Fruit fly (Drosophila melanogaster) whole organism, embryonic: ENCODE results near the gene CG15514.

Experiments used
- Asciz ChIP-seq: fragments of 200-800 bp; sonication (Bioruptor generic); optimal IDR thresholded peaks from 2 replicates; lab custom pipeline; 2017; ENCODE audit warnings: missing biosample characterization, mild to moderate bottlenecking, missing genetic modification characterization, missing genetic modification reagents
- CG12219 ChIP-seq: fragments of 200-800 bp; sonication (Bioruptor generic); optimal IDR thresholded peaks from 3 replicates; lab custom pipeline; 2018; ENCODE audit warnings: missing biosample characterization, mild to moderate bottlenecking, missing genetic modification characterization
- CG12659 ChIP-seq: fragments of 200-800 bp; sonication (Bioruptor generic); optimal IDR thresholded peaks from 3 replicates; lab custom pipeline; 2017; ENCODE audit warnings: mild to moderate bottlenecking, missing biosample characterization, missing genetic modification reagents, missing genetic modification characterization
- CG13123 ChIP-seq: fragments of 200-800 bp; sonication (Bioruptor generic); optimal IDR thresholded peaks from 2 replicates; lab custom pipeline; 2016; ENCODE audit warnings: missing biosample characterization, missing genetic modification characterization
- CG14860 ChIP-seq: fragments of 200-800 bp; sonication (Bioruptor generic); IDR thresholded peaks from 3 replicates; pipeline ENCODE4 v1.3.6; 2022; ENCODE audit warnings: missing biosample characterization, missing genetic modification characterization; ENCODE audit not compliant: partially characterized antibody
- CG1529 ChIP-seq: fragments of 200-800 bp; sonication (Bioruptor generic); optimal IDR thresholded peaks from 3 replicates; lab custom pipeline; 2018; ENCODE audit warnings: missing biosample characterization, missing genetic modification characterization
- CG16813 ChIP-seq: fragments of 200-800 bp; sonication (Bioruptor generic); IDR thresholded peaks from 3 replicates; pipeline ENCODE4 v1.3.6; 2022; ENCODE audit warnings: missing biosample characterization, missing genetic modification characterization; ENCODE audit not compliant: partially characterized antibody
- CG16815 ChIP-seq: fragments of 200-800 bp; sonication (Bioruptor generic); optimal IDR thresholded peaks from 3 replicates; lab custom pipeline; 2017; ENCODE audit warnings: missing biosample characterization, mild to moderate bottlenecking, missing genetic modification characterization
- CG17568 ChIP-seq: fragments of 200-800 bp; sonication (Bioruptor generic); optimal IDR thresholded peaks from 2 replicates; lab custom pipeline; 2018; ENCODE audit warnings: missing biosample characterization, mild to moderate bottlenecking, missing genetic modification characterization, moderate library complexity
- CG18262 ChIP-seq: fragments of 200-800 bp; optimal IDR thresholded peaks from 3 replicates; lab custom pipeline; 2019; ENCODE audit warnings: missing biosample characterization, mild to moderate bottlenecking, missing genetic modification characterization, moderate library complexity
- CG18599 ChIP-seq: fragments of 200-800 bp; sonication (Bioruptor generic); optimal IDR thresholded peaks from 3 replicates; lab custom pipeline; 2017; ENCODE audit warnings: missing biosample characterization, missing genetic modification characterization, mild to moderate bottlenecking, moderate library complexity, missing genetic modification reagents
- CG2199 ChIP-seq: fragments of 200-800 bp; sonication (Bioruptor generic); IDR thresholded peaks from 3 replicates; pipeline ENCODE4 v1.3.6; 2022; ENCODE audit warnings: missing biosample characterization, missing genetic modification characterization
- CG31365 ChIP-seq: fragments of 200-800 bp; sonication (Bioruptor generic); optimal IDR thresholded peaks from 2 replicates; lab custom pipeline; 2018; ENCODE audit warnings: missing biosample characterization, mild to moderate bottlenecking, missing genetic modification characterization
- CG3726 ChIP-seq: fragments of 200-800 bp; sonication (Bioruptor generic); IDR thresholded peaks from 3 replicates; pipeline ENCODE4, ENCODE4 v1.3.6; 2022; ENCODE audit warnings: missing biosample characterization, missing genetic modification characterization
- CG4360 ChIP-seq: fragments of 200-800 bp; sonication (Bioruptor generic); IDR thresholded peaks from 2 replicates; pipeline ENCODE4 v1.3.6; 2022; ENCODE audit warnings: missing biosample characterization, missing genetic modification characterization
- CG4820 ChIP-seq: fragments of 200-800 bp; sonication (Bioruptor generic); optimal IDR thresholded peaks from 3 replicates; lab custom pipeline; 2016; ENCODE audit warnings: missing biosample characterization, missing genetic modification characterization
- CG6765 ChIP-seq: fragments of 200-800 bp; sonication (Bioruptor generic); optimal IDR thresholded peaks from 3 replicates; lab custom pipeline; 2017; ENCODE audit warnings: missing biosample characterization, mild to moderate bottlenecking, missing genetic modification characterization
- CG8944 ChIP-seq: fragments of 200-800 bp; sonication (Bioruptor generic); optimal IDR thresholded peaks from 3 replicates; lab custom pipeline; 2016; ENCODE audit warnings: missing biosample characterization, missing genetic modification characterization
- D19B ChIP-seq: fragments of 200-800 bp; sonication (Bioruptor generic); optimal IDR thresholded peaks from 2 replicates; lab custom pipeline; 2017; ENCODE audit warnings: missing biosample characterization, mild to moderate bottlenecking, missing genetic modification characterization
- Dip3 ChIP-seq: fragments of 200-800 bp; sonication (Bioruptor generic); optimal IDR thresholded peaks from 3 replicates; lab custom pipeline; 2016; ENCODE audit warnings: missing biosample characterization, missing genetic modification characterization
- Elba2 ChIP-seq: fragments of 200-800 bp; sonication (Bioruptor generic); optimal IDR thresholded peaks from 3 replicates; lab custom pipeline; 2016; ENCODE audit warnings: missing biosample characterization, missing genetic modification characterization
- Fer1 ChIP-seq: fragments of 200-800 bp; sonication (Bioruptor generic); optimal IDR thresholded peaks from 2 replicates; lab custom pipeline; 2017; ENCODE audit warnings: missing biosample characterization, mild to moderate bottlenecking, missing genetic modification characterization
- HLH4C ChIP-seq: fragments of 200-800 bp; sonication (Bioruptor generic); IDR thresholded peaks from 3 replicates; pipeline ENCODE4 v1.3.6; 2022; ENCODE audit warnings: missing biosample characterization, missing genetic modification characterization; ENCODE audit not compliant: partially characterized antibody
- HmgZ ChIP-seq: fragments of 200-800 bp; sonication (Bioruptor generic); optimal IDR thresholded peaks from 2 replicates; lab custom pipeline; 2018; ENCODE audit warnings: missing biosample characterization, mild to moderate bottlenecking, missing genetic modification characterization
- Hr78 ChIP-seq, 2 experiments: fragments of 200-800 bp in 1 of 2; fragments of >200 bp in 1 of 2; sonication (Bioruptor generic) in 1 of 2; optimal IDR thresholded peaks; 2 replicates each; lab custom pipeline; 2017 to 2019; ENCODE audit warnings: missing biosample characterization in 2 of 2, missing genetic modification characterization in 2 of 2, mild to moderate bottlenecking in 1 of 2, moderate library complexity in 1 of 2
- MBD-R2 ChIP-seq: fragments of 200-800 bp; sonication (Bioruptor generic); IDR thresholded peaks from 2 replicates; pipeline ENCODE4 v1.3.6; 2022; ENCODE audit warnings: missing biosample characterization, missing genetic modification characterization
- Max ChIP-seq: fragments of 200-800 bp; sonication (Bioruptor generic); optimal IDR thresholded peaks from 2 replicates; lab custom pipeline; 2016; ENCODE audit warnings: missing biosample characterization, mild to moderate bottlenecking, missing genetic modification characterization
- Sry-β ChIP-seq: fragments of 200-800 bp; sonication (Bioruptor generic); optimal IDR thresholded peaks from 2 replicates; lab custom pipeline; 2018; ENCODE audit warnings: missing biosample characterization, mild to moderate bottlenecking, missing genetic modification characterization, moderate library complexity
- Ssrp ChIP-seq: fragments of 200-800 bp; sonication (Bioruptor generic); optimal IDR thresholded peaks from 2 replicates; lab custom pipeline; 2018; ENCODE audit warnings: missing biosample characterization, mild to moderate bottlenecking, missing genetic modification characterization, moderate library complexity
- Xbp1 ChIP-seq: fragments of 200-800 bp; sonication (Bioruptor generic); optimal IDR thresholded peaks from 3 replicates; lab custom pipeline; 2016; ENCODE audit warnings: missing biosample characterization, mild to moderate bottlenecking, missing genetic modification characterization
- amos ChIP-seq: fragments of 200-800 bp; sonication (Bioruptor generic); IDR thresholded peaks from 2 replicates; pipeline ENCODE4 v1.3.6; 2022; ENCODE audit warnings: missing biosample characterization, missing genetic modification characterization; ENCODE audit not compliant: partially characterized antibody
- aop ChIP-seq: fragments of 200-800 bp; sonication (Bioruptor generic); IDR thresholded peaks from 2 replicates; pipeline ENCODE4 v1.3.6; 2022; ENCODE audit warnings: missing biosample characterization, missing genetic modification characterization
- dati ChIP-seq: fragments of 200-800 bp; sonication (Bioruptor generic); IDR thresholded peaks from 2 replicates; pipeline ENCODE4 v1.3.6; 2022; ENCODE audit warnings: missing biosample characterization, missing genetic modification characterization
- fd64A ChIP-seq: fragments of 200-800 bp; sonication (Bioruptor generic); optimal IDR thresholded peaks from 3 replicates; lab custom pipeline; 2018; ENCODE audit warnings: missing biosample characterization, mild to moderate bottlenecking, missing genetic modification characterization
- gsb ChIP-seq: fragments of 200-800 bp; sonication (Bioruptor generic); IDR thresholded peaks from 2 replicates; pipeline ENCODE4 v1.3.6; 2022; ENCODE audit warnings: missing biosample characterization, missing genetic modification characterization
- ham ChIP-seq: fragments of 200-800 bp; sonication (Bioruptor generic); IDR thresholded peaks from 2 replicates; pipeline ENCODE4 v1.3.6; 2022; ENCODE audit warnings: missing biosample characterization, missing genetic modification characterization
- lmd ChIP-seq: fragments of 200-800 bp; sonication (Bioruptor generic); IDR thresholded peaks from 2 replicates; pipeline ENCODE4 v1.3.6; 2022; ENCODE audit warnings: missing biosample characterization, missing genetic modification characterization
- nerfin-1 ChIP-seq: fragments of 200-800 bp; sonication (Bioruptor generic); optimal IDR thresholded peaks from 3 replicates; lab custom pipeline; 2019; ENCODE audit warnings: missing biosample characterization, mild to moderate bottlenecking, missing genetic modification characterization, moderate library complexity
- pnt ChIP-seq: fragments of 200-800 bp; sonication (Bioruptor generic); optimal IDR thresholded peaks from 3 replicates; lab custom pipeline; 2016; ENCODE audit warnings: missing biosample characterization, missing genetic modification characterization
- sc ChIP-seq, 3 experiments: fragments of >200 bp in 2 of 3; fragments of 200-800 bp in 1 of 3; sonication (Bioruptor generic) in 1 of 3; optimal IDR thresholded peaks; 2 replicates in 2 of 3; 3 replicates in 1 of 3; lab custom pipeline; 2017; ENCODE audit warnings: mild to moderate bottlenecking in 1 of 3, missing biosample characterization in 1 of 3, missing genetic modification characterization in 1 of 3, missing genetic modification reagents in 1 of 3
- sd ChIP-seq: fragments of 200-800 bp; sonication (Bioruptor generic); optimal IDR thresholded peaks from 3 replicates; lab custom pipeline; 2018; ENCODE audit warnings: missing biosample characterization, mild to moderate bottlenecking, missing genetic modification characterization, moderate library complexity
- sna ChIP-seq: fragments of 200-800 bp; sonication (Bioruptor generic); IDR thresholded peaks from 2 replicates; pipeline ENCODE4 v1.3.6; 2022; ENCODE audit warnings: missing biosample characterization, missing genetic modification characterization; ENCODE audit not compliant: partially characterized antibody
- stwl ChIP-seq: fragments of 200-800 bp; sonication (Bioruptor generic); optimal IDR thresholded peaks from 3 replicates; lab custom pipeline; 2018; ENCODE audit warnings: missing biosample characterization, mild to moderate bottlenecking, missing genetic modification characterization, moderate library complexity
- tna ChIP-seq: fragments of 200-800 bp; sonication (Bioruptor generic); IDR thresholded peaks from 2 replicates; pipeline ENCODE4 v1.3.6; 2022; ENCODE audit warnings: missing biosample characterization, missing genetic modification characterization; ENCODE audit not compliant: partially characterized antibody
- tup ChIP-seq: fragments of 200-800 bp; sonication (Bioruptor generic); optimal IDR thresholded peaks from 2 replicates; lab custom pipeline; 2016; ENCODE audit warnings: missing biosample characterization, mild to moderate bottlenecking, missing genetic modification characterization, moderate library complexity
- twi ChIP-seq: fragments of 200-800 bp; optimal IDR thresholded peaks from 2 replicates; lab custom pipeline; 2019; ENCODE audit warnings: missing biosample characterization, mild to moderate bottlenecking, missing genetic modification characterization, moderate library complexity
- zen ChIP-seq: fragments of 200-800 bp; sonication (Bioruptor generic); optimal IDR thresholded peaks from 3 replicates; lab custom pipeline; 2018; ENCODE audit warnings: missing biosample characterization, mild to moderate bottlenecking, missing genetic modification characterization, moderate library complexity

The CG15514 gene

DNA sequence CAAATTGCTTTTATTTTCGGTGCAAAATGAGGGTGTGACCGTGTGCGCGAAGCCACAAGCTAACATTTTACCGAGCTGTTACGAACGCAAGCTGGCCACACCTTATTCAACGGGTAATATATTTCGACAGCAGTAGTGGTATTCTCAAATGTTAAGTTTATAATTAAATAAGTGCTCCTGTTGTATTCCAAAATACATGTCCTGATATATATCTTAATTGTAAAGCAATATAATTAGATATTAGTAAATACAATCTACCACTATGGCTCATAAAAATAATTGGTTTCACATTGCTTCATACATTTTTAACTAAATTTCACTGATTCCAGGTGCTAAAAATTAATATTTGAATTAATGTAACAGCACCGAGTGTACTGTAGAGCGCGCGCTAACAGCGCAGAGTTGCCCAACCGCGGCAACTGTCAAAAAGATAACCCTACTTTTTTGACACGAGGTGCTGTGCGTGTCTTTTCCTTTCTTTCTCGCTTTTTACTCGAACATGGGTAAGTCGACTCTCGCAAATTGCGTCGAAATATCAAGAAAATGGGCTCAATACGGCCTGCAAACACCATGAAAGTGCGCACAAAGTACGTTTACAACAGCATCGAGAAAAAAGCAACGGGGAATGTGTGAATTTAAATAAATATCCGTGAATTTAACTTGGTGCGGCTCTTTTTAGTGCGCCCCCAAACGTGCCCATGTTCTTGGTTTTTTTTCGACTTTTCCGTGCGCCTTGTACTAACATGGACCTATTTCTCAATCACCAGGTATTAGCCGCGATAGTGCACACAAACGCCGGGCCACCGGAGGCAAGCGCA, at the start of gene CG15514, which contains the start of gene RpS8 (continued):
- TF ChIP-seq tna (GFP tag; lab: Robert Waterston, UW) (no peak), dati (GFP tag; lab: Robert Waterston, UW) (no peak), Max (GFP tag; lab: Kevin White, UChicago) (peak; percentile 94), Sry-β (no peak), CG18262 (tag; lab: Kevin White, UChicago) (peak; percentile 33), fd64A (GFP tag; lab: Kevin White, UChicago) (peak; percentile 4), CG16815 (no peak), CG1529 (GFP tag; lab: Kevin White, UChicago) (peak; percentile 43), CG16813 (0 out of 3 replicates have a peak, but pooled peaks have one; percentile 16), pnt (GFP tag; lab: Kevin White, UChicago) (no peak), CG2199 (GFP tag; lab: Robert Waterston, UW) (no peak), CG13123 (GFP tag; lab: Kevin White, UChicago) (no peak), CG3726 (GFP tag; lab: Robert Waterston, UW) (no peak), Hr78 (GFP tag; optimal IDR thresholded peaks at IDR 0.05; lab: Kevin White, UChicago) (no peak), aop (GFP tag; lab: Robert Waterston, UW) (no peak), gsb (GFP tag; lab: Robert Waterston, UW) (no peak), CG4820 (GFP tag; lab: Kevin White, UChicago) (peak; percentile 21), Asciz (GFP tag; lab: Kevin White, UChicago) (peak; percentile 56), sna (GFP tag; lab: Robert Waterston, UW) (no peak), sd (tag; lab: Kevin White, UChicago) (no peak), zen (tag; lab: Kevin White, UChicago) (peak; percentile 59), ham (GFP tag; lab: Robert Waterston, UW) (no peak), CG6765 (GFP tag; lab: Kevin White, UChicago) (peak; percentile 69), HmgZ (tag; lab: Kevin White, UChicago) (peak; percentile 29), CG31365 (tag; lab: Kevin White, UChicago) (peak; percentile 34), CG17568 (GFP tag; lab: Kevin White, UChicago) (no peak), D19B (GFP tag; lab: Kevin White, UChicago) (peak; percentile 49), MBD-R2 (GFP tag; lab: Robert Waterston, UW) (peak; percentile 67), sc (optimal IDR thresholded peaks at IDR 0.05; lab: Kevin White, UChicago) (no peak), sc (GFP tag; optimal IDR thresholded peaks at IDR 0.05; lab: Kevin White, UChicago) (peak; percentile 17), CG12219 (GFP tag; lab: Kevin White, UChicago) (peak; percentile 22), amos (GFP tag; lab: Robert Waterston, UW) (no peak), CG14860 (GFP tag; lab: Robert Waterston, UW) (no peak), Xbp1 (peak; percentile 64), tup (no peak), CG8944 (no peak), Fer1 (peak; percentile 65), Ssrp (tag; lab: Kevin White, UChicago) (peak; percentile 30), nerfin-1 (tag; lab: Kevin White, UChicago) (peak; percentile 72), CG12659 (GFP tag; lab: Kevin White, UChicago) (peak; percentile 88), HLH4C (GFP tag; lab: Robert Waterston, UW) (0 out of 3 replicates have a peak, but pooled peaks have one; percentile 16), CG18599 (GFP tag; lab: Kevin White, UChicago) (peak; percentile 81), Elba2 (GFP tag; lab: Kevin White, UChicago) (peak; percentile 50), CG4360 (GFP tag; lab: Robert Waterston, UW) (no peak), lmd (GFP tag; lab: Robert Waterston, UW) (peak; percentile 33; the same call in 1 of the 2 replicates), stwl (tag; lab: Kevin White, UChicago) (peak; percentile 35), twi (tag; lab: Kevin White, UChicago) (peak; percentile 39), Dip3 (GFP tag; lab: Kevin White, UChicago) (peak; percentile 48)
